Worm (Caenorhabditis elegans): Measurements from ENCODE around the gene sco-1.
A peak's percentile ranks its signal among the peaks of the same experiment; 100 is the strongest.

The sco-1 gene

ce11 chrII:4293027-4293522 is 6.4 kb upstream of the sco-1 start:
- TF ChIP-seq npax-4 (tag; optimal IDR thresholded peaks at IDR 0.05) (no peak), ceh-18 (tag; optimal IDR thresholded peaks at IDR 0.05) (no peak), pha-4 (tag; optimal IDR thresholded peaks at IDR 0.05) (no peak)

ce11 chrII:4294189-4294588 is 5.3 kb upstream of the sco-1 start:
- TF ChIP-seq hlh-13 (GFP tag; optimal IDR thresholded peaks at IDR 0.05): no peak
- TF ChIP-seq ceh-19 (GFP tag; optimal IDR thresholded peaks at IDR 0.05): no peak
- TF ChIP-seq tbx-7 (tag; optimal IDR thresholded peaks at IDR 0.05): no peak
- no peak for TF ChIP-seq fax-1 (tag; optimal IDR thresholded peaks at IDR 0.05)
- TF ChIP-seq nhr-11 (tag; optimal IDR thresholded peaks at IDR 0.05): no peak

ce11 chrII:4294801-4295200 is 4.7 kb upstream of the sco-1 start, which contains the start of gene rml-4:
TSS of gene rml-4 (plus strand) at chrII:4295101.
- no peak for TF ChIP-seq Y22D7AL.16 (tag; optimal IDR thresholded peaks at IDR 0.05)
- TF ChIP-seq unc-42 (tag; optimal IDR thresholded peaks at IDR 0.05): no peak
- TF ChIP-seq ceh-19 (GFP tag; optimal IDR thresholded peaks at IDR 0.05): no peak
- TF ChIP-seq ceh-24 (tag; optimal IDR thresholded peaks at IDR 0.05): no peak
- TF ChIP-seq hlh-13 (GFP tag; optimal IDR thresholded peaks at IDR 0.05): no peak
- TF ChIP-seq nhr-11 (tag; optimal IDR thresholded peaks at IDR 0.05): no peak
- TF ChIP-seq dve-1 (tag; optimal IDR thresholded peaks at IDR 0.05): no peak
- no peak for TF ChIP-seq npax-4 (tag; optimal IDR thresholded peaks at IDR 0.05)
- TF ChIP-seq ceh-31 (tag; optimal IDR thresholded peaks at IDR 0.05): no peak
- no peak for TF ChIP-seq zip-5 (tag; optimal IDR thresholded peaks at IDR 0.05)
- TF ChIP-seq sox-4 (tag; optimal IDR thresholded peaks at IDR 0.05): no peak
- no peak for TF ChIP-seq ceh-6 (GFP tag; optimal IDR thresholded peaks at IDR 0.05)
- TF ChIP-seq lin-11 (tag; optimal IDR thresholded peaks at IDR 0.05): no peak
- TF ChIP-seq ref-2 (tag; optimal IDR thresholded peaks at IDR 0.05): no peak
- no peak for TF ChIP-seq dmd-4 (tag; optimal IDR thresholded peaks at IDR 0.05; ENCODE audit: borderline replicate concordance)

- TF ChIP-seq ceh-19 (GFP tag; optimal IDR thresholded peaks at IDR 0.05): no peak
- TF ChIP-seq K09A11.1 (tag; optimal IDR thresholded peaks at IDR 0.05; ENCODE audit: insufficient read depth): no peak
- no peak for TF ChIP-seq nhr-11 (tag; optimal IDR thresholded peaks at IDR 0.05)
- no peak for TF ChIP-seq pros-1 (tag; optimal IDR thresholded peaks at IDR 0.05)
Observed at ce11 chrII:4297259-4297658, 2.2 kb upstream of the sco-1 start.

- no peak for TF ChIP-seq npax-4 (tag; optimal IDR thresholded peaks at IDR 0.05)
Observed at ce11 chrII:4301307-4301706, 1.9 kb downstream of the sco-1 start, which contains the start of gene gtf-2F1. TSS of gene gtf-2F1 (plus strand) at chrII:4301607.

- no peak for TF ChIP-seq fkh-6 (tag; optimal IDR thresholded peaks at IDR 0.05)
Observed at ce11 chrII:4306921-4307630, 7.6 kb downstream of the sco-1 start, which contains the start of gene Y52E8A.3. TSS of gene Y52E8A.3 (minus strand) at chrII:4306971.

- TF ChIP-seq unc-55 (GFP tag; optimal IDR thresholded peaks at IDR 0.05): peak; percentile 76
Observed at ce11 chrII:4309112-4309511, 9.7 kb downstream of the sco-1 start.

ce11 chrII:4312115-4312514 is 12.7 kb downstream of the sco-1 start, which contains the start of gene plep-1:
TSS of gene plep-1 (minus strand) at chrII:4312215.
- TF ChIP-seq madf-2 (tag; optimal IDR thresholded peaks at IDR 0.05) (no peak), eyg-1 (tag; optimal IDR thresholded peaks at IDR 0.05) (no peak), ref-2 (tag; optimal IDR thresholded peaks at IDR 0.05) (no peak), elt-2 (tag; optimal IDR thresholded peaks at IDR 0.05) (no peak), dve-1 (tag; optimal IDR thresholded peaks at IDR 0.05) (peak; percentile 40)
